Worm (Caenorhabditis elegans) whole organism, late embryonic: ENCODE measurements around the gene wrt-10.

Source experiments
- K02D7.2 ChIP-seq: sonication (generic microtip); optimal IDR thresholded peaks from 2 replicates; lab custom pipeline; 2017; ENCODE audit warnings: mild to moderate bottlenecking, missing genetic modification characterization, missing compliant biosample characterization
- K09A11.1 ChIP-seq: sonication (generic microtip); optimal IDR thresholded peaks from 2 replicates; lab custom pipeline; 2017; ENCODE audit warnings: antibody characterized with exemption, mild to moderate bottlenecking, missing genetic modification characterization, missing compliant biosample characterization; ENCODE audit not compliant: insufficient read depth
- ama-1 ChIP-seq: fragments of 150-350 bp; optimal IDR thresholded peaks from 2 replicates; lab custom pipeline; 2014
- ceh-22 ChIP-seq: sonication (generic microtip); optimal IDR thresholded peaks from 2 replicates; lab custom pipeline; 2017; ENCODE audit warnings: missing biosample characterization, missing genetic modification characterization
- eyg-1 ChIP-seq: sonication (generic microtip); optimal IDR thresholded peaks from 2 replicates; lab custom pipeline; 2016; ENCODE audit warnings: missing genotype, missing genetic modification characterization, missing compliant biosample characterization
- nhr-11 ChIP-seq: fragments of 150-350 bp; optimal IDR thresholded peaks from 2 replicates; lab custom pipeline; 2014; ENCODE audit warnings: missing biosample characterization, missing genetic modification characterization
- syd-9 ChIP-seq: sonication (generic microtip); optimal IDR thresholded peaks from 2 replicates; lab custom pipeline; 2016; ENCODE audit warnings: mild to moderate bottlenecking, missing genetic modification characterization, moderate library complexity, missing compliant biosample characterization

DNA sequence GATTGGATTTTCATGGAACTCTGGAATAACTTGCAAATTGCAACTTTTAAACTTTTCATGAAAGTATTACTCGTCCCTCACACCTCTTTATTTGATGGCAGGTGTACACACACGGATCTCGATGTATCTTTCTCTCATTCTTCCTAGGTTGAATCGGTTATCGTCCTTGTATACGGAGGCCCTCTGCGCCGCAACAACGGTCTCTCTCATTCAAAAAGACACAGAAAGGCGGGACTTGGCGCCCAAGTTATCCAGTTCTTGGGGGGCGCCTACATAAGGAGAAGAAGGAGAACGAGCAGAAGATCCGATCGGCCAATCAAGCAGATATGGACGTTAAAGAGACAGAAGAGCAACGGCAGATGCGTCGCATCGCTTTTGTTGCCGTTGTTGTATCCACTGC is 9.4 kb upstream of the wrt-10 start, which contains the start of gene rol-8:
- TF ChIP-seq nhr-11 (no peak), ama-1 (lab: Kevin White, UChicago) (no peak), K02D7.2 (tag; lab: Kevin White, UChicago) (no peak), eyg-1 (no peak), K09A11.1 (tag; lab: Kevin White, UChicago) (no peak), ceh-22 (tag; lab: Kevin White, UChicago) (no peak), syd-9 (tag; lab: Kevin White, UChicago) (no peak)
